Fruit fly (Drosophila melanogaster): ENCODE data around the gene FucTD.

- no peak for TF ChIP-seq eg (GFP tag; IDR thresholded peaks at IDR 0.05)
- TF ChIP-seq OdsH (GFP tag; optimal IDR thresholded peaks at IDR 0.05) = no peak
Observed at dm6 chr3L:1378098-1378645, 37.9 kb upstream of the FucTD start.

Data from whole organism, prepupa.